Worm (Caenorhabditis elegans): ENCODE results near the gene W09G12.9.

- TF ChIP-seq aly-1 (tag; optimal IDR thresholded peaks at IDR 0.05) (no peak), ceh-36 (tag; optimal IDR thresholded peaks at IDR 0.05) (no peak), scrt-1 (GFP tag; IDR thresholded peaks at IDR 0.05) (no peak), ceh-13 (GFP tag; optimal IDR thresholded peaks at IDR 0.05) (no peak), flt-1 (GFP tag; IDR thresholded peaks at IDR 0.05) (no peak), ets-7 (tag; optimal IDR thresholded peaks at IDR 0.05) (no peak), F13C5.2 (tag; optimal IDR thresholded peaks at IDR 0.05) (no peak), ama-1 (optimal IDR thresholded peaks at IDR 0.05) (no peak), tbx-37 (GFP tag; conservative IDR thresholded peaks at IDR 0.05) (no peak), B0310.2 (tag; optimal IDR thresholded peaks at IDR 0.05) (no peak), tra-4 (tag; optimal IDR thresholded peaks at IDR 0.05) (no peak), pes-1 (GFP tag; IDR thresholded peaks at IDR 0.05) (no peak)
Measured at ce11 chrIV:1209813-1210212, 6.6 kb upstream of the W09G12.9 start.

Measured in whole organism, early embryonic.